Worm (Caenorhabditis elegans): ENCODE data around the gene E01G4.5.

- TF ChIP-seq him-1 (tag; optimal IDR thresholded peaks at IDR 0.05) (no peak), dao-5 (tag; optimal IDR thresholded peaks at IDR 0.05) (no peak)
These were observed 33.2 kb downstream of the E01G4.5 start for ce11 chrII:13505386-13505785.

Measured in whole organism, L4/young adult.